Fruit fly (Drosophila melanogaster) whole organism, prepupa: ENCODE results near the gene CG4325.

Source experiments
- Blimp-1 ChIP-seq: fragments of 200-800 bp; sonication (Bioruptor generic); optimal IDR thresholded peaks from 3 replicates; lab custom pipeline; 2017; ENCODE audit warnings: missing biosample characterization, missing genetic modification characterization, mild to moderate bottlenecking, moderate library complexity, missing genetic modification reagents
- CG10669 ChIP-seq: fragments of 200-800 bp; sonication (Bioruptor generic); optimal IDR thresholded peaks from 3 replicates; lab custom pipeline; 2018; ENCODE audit warnings: missing biosample characterization, mild to moderate bottlenecking, missing genetic modification characterization, moderate library complexity
- CG11294 ChIP-seq: fragments of 200-800 bp; sonication (Bioruptor generic); IDR thresholded peaks from 2 replicates; pipeline ENCODE4 v1.3.6; 2022; ENCODE audit warnings: missing biosample characterization, missing genetic modification characterization
- CG11902 ChIP-seq: fragments of 200-800 bp; sonication (Bioruptor generic); optimal IDR thresholded peaks from 3 replicates; lab custom pipeline; 2016; ENCODE audit warnings: missing biosample characterization, missing genetic modification characterization
- CG15336 ChIP-seq: fragments of 200-800 bp; sonication (Bioruptor generic); IDR thresholded peaks from 2 replicates; pipeline ENCODE4 v1.3.6; 2022; ENCODE audit warnings: missing biosample characterization, missing genetic modification characterization
- CG16779 ChIP-seq: fragments of 200-800 bp; sonication (Bioruptor generic); optimal IDR thresholded peaks from 3 replicates; lab custom pipeline; 2017; ENCODE audit warnings: missing biosample characterization, mild to moderate bottlenecking, missing genetic modification characterization
- CG3032 ChIP-seq: fragments of 200-800 bp; optimal IDR thresholded peaks from 2 replicates; lab custom pipeline; 2019; ENCODE audit warnings: missing biosample characterization, mild to moderate bottlenecking, missing genetic modification characterization, moderate library complexity
- CG31627 ChIP-seq: fragments of 200-800 bp; sonication (Bioruptor generic); optimal IDR thresholded peaks from 3 replicates; lab custom pipeline; 2016; ENCODE audit warnings: missing biosample characterization, missing genetic modification characterization
- CG32006 ChIP-seq: fragments of 200-800 bp; sonication (Bioruptor generic); optimal IDR thresholded peaks from 3 replicates; lab custom pipeline; 2017; ENCODE audit warnings: missing biosample characterization, mild to moderate bottlenecking, missing genetic modification characterization
- CG3919 ChIP-seq: fragments of 200-800 bp; sonication (Bioruptor generic); optimal IDR thresholded peaks from 3 replicates; lab custom pipeline; 2016; ENCODE audit warnings: missing biosample characterization, missing genetic modification characterization
- CG4318 ChIP-seq: fragments of 200-800 bp; sonication (Bioruptor generic); optimal IDR thresholded peaks from 3 replicates; lab custom pipeline; 2017; ENCODE audit warnings: missing biosample characterization, mild to moderate bottlenecking, missing genetic modification characterization
- CG6163 ChIP-seq: fragments of 200-800 bp; sonication (Bioruptor generic); IDR thresholded peaks from 3 replicates; pipeline ENCODE4 v1.3.6; 2022; ENCODE audit warnings: missing biosample characterization, missing genetic modification characterization
- CG6276 ChIP-seq: fragments of 200-800 bp; sonication (Bioruptor generic); optimal IDR thresholded peaks from 2 replicates; lab custom pipeline; 2017; ENCODE audit warnings: missing biosample characterization, mild to moderate bottlenecking, missing genetic modification characterization
- CG6792 ChIP-seq: fragments of 200-800 bp; sonication (Bioruptor generic); optimal IDR thresholded peaks from 3 replicates; lab custom pipeline; 2016; ENCODE audit warnings: missing biosample characterization, missing genetic modification characterization
- CG6854 ChIP-seq: fragments of 200-800 bp; sonication (Bioruptor generic); optimal IDR thresholded peaks from 2 replicates; lab custom pipeline; 2017; ENCODE audit warnings: missing biosample characterization, mild to moderate bottlenecking, missing genetic modification characterization
- CG7368 ChIP-seq: fragments of 200-800 bp; sonication (Bioruptor generic); optimal IDR thresholded peaks from 3 replicates; lab custom pipeline; 2016; ENCODE audit warnings: missing biosample characterization, missing genetic modification characterization
- CG8119 ChIP-seq: fragments of 200-800 bp; sonication (Bioruptor generic); IDR thresholded peaks from 3 replicates; pipeline ENCODE4 v1.3.6; 2022; ENCODE audit warnings: missing biosample characterization, missing genetic modification characterization
- CG8319 ChIP-seq: fragments of 200-800 bp; sonication (Bioruptor generic); optimal IDR thresholded peaks from 3 replicates; lab custom pipeline; 2016; ENCODE audit warnings: missing biosample characterization, missing genetic modification characterization
- Eip75B ChIP-seq: fragments of 200-800 bp; sonication (Bioruptor generic); optimal IDR thresholded peaks from 3 replicates; lab custom pipeline; 2016; ENCODE audit warnings: missing biosample characterization, missing genetic modification characterization
- Eip78C ChIP-seq: fragments of 200-800 bp; sonication (Bioruptor generic); peaks from one replicate; lab custom pipeline; 2016; ENCODE audit warnings: missing biosample characterization, missing genetic modification characterization
- Eip93F ChIP-seq: fragments of 200-800 bp; sonication (Bioruptor generic); optimal IDR thresholded peaks from 2 replicates; lab custom pipeline; 2016; ENCODE audit warnings: missing biosample characterization, mild to moderate bottlenecking, missing genetic modification characterization
- Ets21C ChIP-seq: fragments of 200-800 bp; sonication (Bioruptor generic); optimal IDR thresholded peaks from 3 replicates; lab custom pipeline; 2016; ENCODE audit warnings: missing biosample characterization, missing genetic modification characterization
- Ets96B ChIP-seq: fragments of 200-800 bp; optimal IDR thresholded peaks from 2 replicates; lab custom pipeline; 2019; ENCODE audit warnings: missing biosample characterization, mild to moderate bottlenecking, missing genetic modification characterization, moderate library complexity
- Gug ChIP-seq: fragments of 200-800 bp; sonication (Bioruptor generic); IDR thresholded peaks from 2 replicates; pipeline ENCODE4 v1.3.6; 2022; ENCODE audit warnings: missing biosample characterization, missing genetic modification characterization
- Hr4 ChIP-seq: fragments of 200-800 bp; sonication (Bioruptor generic); optimal IDR thresholded peaks from 3 replicates; lab custom pipeline; 2016; ENCODE audit warnings: missing biosample characterization, missing genetic modification characterization
- Met ChIP-seq: fragments of 200-800 bp; sonication (Bioruptor generic); optimal IDR thresholded peaks from 3 replicates; lab custom pipeline; 2016; ENCODE audit warnings: missing biosample characterization, missing genetic modification characterization
- OdsH ChIP-seq: fragments of 200-800 bp; sonication (Bioruptor generic); optimal IDR thresholded peaks from 3 replicates; lab custom pipeline; 2016; ENCODE audit warnings: missing biosample characterization, missing genetic modification characterization
- Smox ChIP-seq: fragments of 200-800 bp; sonication (Bioruptor generic); optimal IDR thresholded peaks from 3 replicates; lab custom pipeline; 2016; ENCODE audit warnings: missing biosample characterization, missing genetic modification characterization
- Sox102F ChIP-seq: fragments of 200-800 bp; sonication (Bioruptor generic); optimal IDR thresholded peaks from 2 replicates; lab custom pipeline; 2016; ENCODE audit warnings: missing biosample characterization, mild to moderate bottlenecking, missing genetic modification characterization
- Sox14 ChIP-seq: fragments of 200-800 bp; sonication (Bioruptor generic); optimal IDR thresholded peaks from 3 replicates; lab custom pipeline; 2016; ENCODE audit warnings: missing biosample characterization, missing genetic modification characterization
- Sox15 ChIP-seq: fragments of 200-800 bp; sonication (Bioruptor generic); optimal IDR thresholded peaks from 3 replicates; lab custom pipeline; 2016; ENCODE audit warnings: missing biosample characterization, missing genetic modification characterization
- achi ChIP-seq: fragments of 200-800 bp; sonication (Bioruptor generic); optimal IDR thresholded peaks from 3 replicates; lab custom pipeline; 2016; ENCODE audit warnings: missing biosample characterization, missing genetic modification characterization
- acj6 ChIP-seq: fragments of 200-800 bp; sonication (Bioruptor generic); optimal IDR thresholded peaks from 3 replicates; lab custom pipeline; 2016; ENCODE audit warnings: missing biosample characterization, missing genetic modification characterization
- cyc ChIP-seq: fragments of 200-800 bp; sonication (Bioruptor generic); optimal IDR thresholded peaks from 3 replicates; lab custom pipeline; 2016; ENCODE audit warnings: missing biosample characterization, missing genetic modification characterization
- dac ChIP-seq: fragments of 200-800 bp; sonication (Bioruptor generic); optimal IDR thresholded peaks from 2 replicates; lab custom pipeline; 2017; ENCODE audit warnings: missing biosample characterization, mild to moderate bottlenecking, missing genetic modification characterization
- dsx ChIP-seq: fragments of 200-800 bp; optimal IDR thresholded peaks from 3 replicates; lab custom pipeline; 2019; ENCODE audit warnings: missing biosample characterization, mild to moderate bottlenecking, missing genetic modification characterization, moderate library complexity; ENCODE audit not compliant: poor library complexity, severe bottlenecking
- esn ChIP-seq: fragments of 200-800 bp; sonication (Bioruptor generic); optimal IDR thresholded peaks from 2 replicates; lab custom pipeline; 2016; ENCODE audit warnings: missing biosample characterization, mild to moderate bottlenecking, missing genetic modification characterization, moderate library complexity
- fd59A ChIP-seq: fragments of 200-800 bp; sonication (Bioruptor generic); optimal IDR thresholded peaks from 2 replicates; lab custom pipeline; 2017; ENCODE audit warnings: missing biosample characterization, mild to moderate bottlenecking, missing genetic modification characterization, missing genetic modification reagents
- fd85E ChIP-seq: fragments of 200-800 bp; sonication (Bioruptor generic); optimal IDR thresholded peaks from 3 replicates; lab custom pipeline; 2016; ENCODE audit warnings: missing biosample characterization, missing genetic modification characterization
- fkh ChIP-seq: fragments of 200-800 bp; sonication (Bioruptor generic); optimal IDR thresholded peaks from 3 replicates; lab custom pipeline; 2017; ENCODE audit warnings: missing biosample characterization, mild to moderate bottlenecking, missing genetic modification characterization, moderate library complexity
- lz ChIP-seq: fragments of 200-800 bp; sonication (Bioruptor generic); optimal IDR thresholded peaks from 3 replicates; lab custom pipeline; 2016; ENCODE audit warnings: missing biosample characterization, missing genetic modification characterization
- net ChIP-seq: fragments of 200-800 bp; sonication (Bioruptor generic); optimal IDR thresholded peaks from 3 replicates; lab custom pipeline; 2016; ENCODE audit warnings: missing biosample characterization, missing genetic modification characterization
- pdm3 ChIP-seq: fragments of 200-800 bp; sonication (Bioruptor generic); optimal IDR thresholded peaks from 3 replicates; lab custom pipeline; 2016; ENCODE audit warnings: missing biosample characterization, missing genetic modification characterization
- spab ChIP-seq: fragments of 200-800 bp; sonication (Bioruptor generic); optimal IDR thresholded peaks from 2 replicates; lab custom pipeline; 2017; ENCODE audit warnings: missing biosample characterization, mild to moderate bottlenecking, missing genetic modification characterization, missing genetic modification reagents
- topi ChIP-seq: fragments of 200-800 bp; sonication (Bioruptor generic); optimal IDR thresholded peaks from 3 replicates; lab custom pipeline; 2016; ENCODE audit warnings: missing biosample characterization, missing genetic modification characterization
- vri ChIP-seq: fragments of 200-800 bp; sonication (Bioruptor generic); optimal IDR thresholded peaks from 3 replicates; lab custom pipeline; 2016; ENCODE audit warnings: missing biosample characterization, mild to moderate bottlenecking, missing genetic modification characterization

CG4325 gene

dm6 chrX:2024819-2025218 lies 18.8 kb downstream of the CG4325 start:
- TF ChIP-seq CG7368 (GFP tag; lab: Kevin White, UChicago) (no peak), Ets96B (no peak), Gug (no peak), CG6276 (no peak), CG10669 (GFP tag; lab: Kevin White, UChicago) (no peak), fd59A (GFP tag; lab: Kevin White, UChicago) (no peak), OdsH (GFP tag; lab: Kevin White, UChicago) (no peak), Blimp-1 (GFP tag; lab: Kevin White, UChicago) (no peak), Ets21C (no peak), CG6163 (GFP tag; lab: Robert Waterston, UW) (no peak), acj6 (GFP tag; lab: Kevin White, UChicago) (no peak), net (GFP tag; lab: Kevin White, UChicago) (no peak), dsx (GFP tag; lab: Kevin White, UChicago) (no peak)
- TF ChIP-seq, all 60 proteins: peak for 0

dm6 chrX:2013365-2013764 lies 30.3 kb downstream of the CG4325 start:
- TF ChIP-seq CG6163 (GFP tag; lab: Robert Waterston, UW), result 0 out of 3 replicates have a peak, but pooled peaks have one; percentile 8
- 0 out of 2 replicates have a peak, but pooled peaks have one; percentile 6 for TF ChIP-seq CG15336 (GFP tag; lab: Robert Waterston, UW)
- TF ChIP-seq CG3032 (tag; lab: Kevin White, UChicago), result no peak
- TF ChIP-seq CG8119 (GFP tag; lab: Robert Waterston, UW), result 0 out of 3 replicates have a peak, but pooled peaks have one; percentile 1

dm6 chrX:2012837-2013236 lies 30.8 kb downstream of the CG4325 start:
- peak; percentile 19 for TF ChIP-seq CG31627
- no peak for TF ChIP-seq CG6276
- no peak for TF ChIP-seq CG4318 (GFP tag; lab: Kevin White, UChicago)
- no peak for TF ChIP-seq CG11902 (GFP tag; lab: Kevin White, UChicago)
- peak; percentile 49 for TF ChIP-seq Sox14 (GFP tag; lab: Kevin White, UChicago)
- TF ChIP-seq Gug, result peak; percentile 15; the same call in 1 of the 2 replicates
- TF ChIP-seq fkh (GFP tag; lab: Kevin White, UChicago), result no peak
- no peak for TF ChIP-seq topi (GFP tag; lab: Kevin White, UChicago)
- TF ChIP-seq CG11294 (GFP tag; lab: Robert Waterston, UW), result 0 out of 2 replicates have a peak, but pooled peaks have one; percentile 14
- TF ChIP-seq Sox15 (GFP tag; lab: Kevin White, UChicago), result no peak
- peak; percentile 60 for TF ChIP-seq CG3919
- TF ChIP-seq Eip78C (GFP tag; lab: Kevin White, UChicago), result peak; percentile 80
- TF ChIP-seq Smox (GFP tag; lab: Kevin White, UChicago), result no peak
- TF ChIP-seq CG3032 (tag; lab: Kevin White, UChicago), result peak; percentile 55
- no peak for TF ChIP-seq dac (GFP tag; lab: Kevin White, UChicago)
- no peak for TF ChIP-seq Ets21C
- no peak for TF ChIP-seq Eip75B (GFP tag; lab: Kevin White, UChicago)
- peak; percentile 74 for TF ChIP-seq CG6854 (GFP tag; lab: Kevin White, UChicago)
- no peak for TF ChIP-seq Met (GFP tag; lab: Kevin White, UChicago)
- TF ChIP-seq fd59A (GFP tag; lab: Kevin White, UChicago), result peak; percentile 48
- peak; percentile 64 for TF ChIP-seq esn (GFP tag; lab: Kevin White, UChicago)
- TF ChIP-seq CG32006, result no peak
- peak; percentile 37 for TF ChIP-seq CG16779
- TF ChIP-seq spab, result peak; percentile 48
- 0 out of 3 replicates have a peak, but pooled peaks have one; percentile 18 for TF ChIP-seq CG8119 (GFP tag; lab: Robert Waterston, UW)
- no peak for TF ChIP-seq CG8319 (GFP tag; lab: Kevin White, UChicago)
- peak; percentile 73 for TF ChIP-seq CG7368 (GFP tag; lab: Kevin White, UChicago)
- peak; percentile 46 for TF ChIP-seq Sox102F
- TF ChIP-seq Blimp-1 (GFP tag; lab: Kevin White, UChicago), result peak; percentile 43
- peak; percentile 34 for TF ChIP-seq fd85E (GFP tag; lab: Kevin White, UChicago)
- no peak for TF ChIP-seq vri (GFP tag; lab: Kevin White, UChicago)
- peak; percentile 56 for TF ChIP-seq cyc (GFP tag; lab: Kevin White, UChicago)
- TF ChIP-seq achi (GFP tag; lab: Kevin White, UChicago), result peak; percentile 80
- TF ChIP-seq Hr4 (GFP tag; lab: Kevin White, UChicago), result no peak
- peak; percentile 39 for TF ChIP-seq lz (GFP tag; lab: Kevin White, UChicago)
- TF ChIP-seq CG15336 (GFP tag; lab: Robert Waterston, UW), result peak; percentile 26; the same call in 1 of the 2 replicates
- no peak for TF ChIP-seq Eip93F (GFP tag; lab: Kevin White, UChicago)
- peak; percentile 51 for TF ChIP-seq CG6792
- no peak for TF ChIP-seq CG10669 (GFP tag; lab: Kevin White, UChicago)
- TF ChIP-seq pdm3 (GFP tag; lab: Kevin White, UChicago), result no peak
